Fruit fly (Drosophila melanogaster): ENCODE data around the gene Meltrin.
A peak's percentile ranks its signal among the peaks of the same experiment; 100 is the strongest.

Meltrin gene

dm6 chr3R:14662989-14663500 lies 34.0 kb downstream of the Meltrin start, which contains the start of the genes Rad17 and BigH1 (continued):
- TF ChIP-seq Eip74EF (GFP tag; optimal IDR thresholded peaks at IDR 0.05) (no peak), Dp (GFP tag; optimal IDR thresholded peaks at IDR 0.05) (peak; percentile 54), Dll (GFP tag; IDR thresholded peaks at IDR 0.05; ENCODE audit: partially characterized antibody) (peak; percentile 49; the same call in 1 of the 4 replicates), Poxn (GFP tag; IDR thresholded peaks at IDR 0.05) (no peak), CG34224 (GFP tag; IDR thresholded peaks at IDR 0.05; ENCODE audit: partially characterized antibody) (0 out of 3 replicates have a peak, but pooled peaks have one; percentile 28), stwl (tag; optimal IDR thresholded peaks at IDR 0.05) (peak; percentile 76), Scr (GFP tag; IDR thresholded peaks at IDR 0.05; ENCODE audit: partially characterized antibody) (peak; percentile 38), Doc3 (GFP tag; IDR thresholded peaks at IDR 0.05; ENCODE audit: partially characterized antibody) (0 out of 3 replicates have a peak, but pooled peaks have one; percentile 13), MBD-R2 (GFP tag; IDR thresholded peaks at IDR 0.05) (peak; percentile 49; the same call in 1 of the 2 replicates), Atf3 (GFP tag; optimal IDR thresholded peaks at IDR 0.05) (no peak), Dad (GFP tag; optimal IDR thresholded peaks at IDR 0.05) (no peak), gsb-n (tag; optimal IDR thresholded peaks at IDR 0.05) (no peak), CG4328 (GFP tag; optimal IDR thresholded peaks at IDR 0.05) (no peak), CG13287 (GFP tag; IDR thresholded peaks at IDR 0.05; ENCODE audit: partially characterized antibody) (peak; percentile 60), CG13296 (GFP tag; optimal IDR thresholded peaks at IDR 0.05) (no peak), CG2116 (GFP tag; optimal IDR thresholded peaks at IDR 0.05) (peak; percentile 80), CG4617 (GFP tag; optimal IDR thresholded peaks at IDR 0.05; ENCODE audit: borderline replicate concordance) (peak; percentile 25), unc-4 (GFP tag; IDR thresholded peaks at IDR 0.05; ENCODE audit: partially characterized antibody) (peak; percentile 35; the same call in 1 of the 2 replicates), Sry-δ (GFP tag; optimal IDR thresholded peaks at IDR 0.05) (peak; percentile 4), pzg (GFP tag; optimal IDR thresholded peaks at IDR 0.05) (peak; percentile 12), CG10267 (tag; optimal IDR thresholded peaks at IDR 0.05) (peak; percentile 28), CG14710 (tag; optimal IDR thresholded peaks at IDR 0.05) (peak; percentile 99), Chrac-16 (GFP tag; optimal IDR thresholded peaks at IDR 0.05) (no peak), Neu2 (GFP tag; optimal IDR thresholded peaks at IDR 0.05; ENCODE audit: borderline replicate concordance) (no peak), fd96Cb (tag; optimal IDR thresholded peaks at IDR 0.05) (no peak), vnd (GFP tag; IDR thresholded peaks at IDR 0.05; ENCODE audit: partially characterized antibody) (0 out of 3 replicates have a peak, but pooled peaks have one; percentile 36)

DNA sequence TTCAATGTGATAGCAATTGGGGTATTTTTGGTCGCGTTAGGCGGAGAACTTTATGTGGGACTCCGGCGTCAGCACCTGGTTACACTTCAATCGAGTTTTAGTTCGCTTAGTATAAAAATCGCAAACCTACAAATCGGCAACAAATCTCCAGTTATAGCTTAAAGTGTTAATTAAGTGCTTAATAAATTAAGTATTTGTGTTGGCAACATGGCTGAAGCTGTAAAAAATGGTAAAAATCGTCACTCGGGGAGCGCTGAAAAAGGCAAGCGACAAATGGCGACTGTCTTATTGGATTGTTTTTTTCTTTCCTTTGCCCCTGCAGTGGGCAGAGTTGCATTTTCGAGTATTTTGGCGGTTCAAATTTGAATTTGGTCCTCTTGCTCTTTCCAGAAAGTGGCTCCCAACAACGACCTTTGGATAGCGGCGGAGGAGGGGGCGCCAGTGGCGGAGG lies 37.7 kb downstream of the Meltrin start, which contains the start of gene Hexim:
Gene Hexim, plus strand, starts transcription at position 85 of the 451 bp plus-strand sequence.
- TF ChIP-seq Hsf (GFP tag; optimal IDR thresholded peaks at IDR 0.05) (no peak), pzg (GFP tag; optimal IDR thresholded peaks at IDR 0.05) (peak; percentile 84), sens-2 (GFP tag; IDR thresholded peaks at IDR 0.05) (no peak), tgo (GFP tag; IDR thresholded peaks at IDR 0.05) (no peak), CG4854 (GFP tag; optimal IDR thresholded peaks at IDR 0.05) (no peak), CrebB (tag; optimal IDR thresholded peaks at IDR 0.05) (peak; percentile 1), bigmax (GFP tag; optimal IDR thresholded peaks at IDR 0.05) (no peak), Oli (tag; optimal IDR thresholded peaks at IDR 0.05) (no peak), CG12155 (GFP tag; optimal IDR thresholded peaks at IDR 0.05) (peak; percentile 1), Dp (GFP tag; optimal IDR thresholded peaks at IDR 0.05) (peak; percentile 97), schlank (tag; optimal IDR thresholded peaks at IDR 0.05) (no peak), CG7786 (GFP tag; optimal IDR thresholded peaks at IDR 0.05) (no peak), YL-1 (GFP tag; optimal IDR thresholded peaks at IDR 0.05) (peak; percentile 77), Mrtf (GFP tag; IDR thresholded peaks at IDR 0.05) (no peak), Sox100B (GFP tag; optimal IDR thresholded peaks at IDR 0.05) (no peak), vvl (GFP tag; IDR thresholded peaks at IDR 0.05) (peak; percentile 49; the same call in 1 of the 2 replicates), CG4617 (GFP tag; optimal IDR thresholded peaks at IDR 0.05; ENCODE audit: borderline replicate concordance) (peak; percentile 64), br (optimal IDR thresholded peaks at IDR 0.05) (no peak), stwl (tag; optimal IDR thresholded peaks at IDR 0.05) (peak; percentile 44), pros (GFP tag; optimal IDR thresholded peaks at IDR 0.05) (no peak), bsh (GFP tag; optimal IDR thresholded peaks at IDR 0.05) (peak in 1 of 2 experiments; percentile 29), Fer1 (GFP tag; optimal IDR thresholded peaks at IDR 0.05) (peak; percentile 58), trem (tag; optimal IDR thresholded peaks at IDR 0.05) (peak; percentile 35), gsb (GFP tag; IDR thresholded peaks at IDR 0.05) (no peak), Elba2 (GFP tag; optimal IDR thresholded peaks at IDR 0.05) (peak; percentile 89), CG34376 (GFP tag; optimal IDR thresholded peaks at IDR 0.05) (peak; percentile 2)

All from whole organism, embryonic.